Worm (Caenorhabditis elegans) whole organism, L1 larva: ENCODE data around the gene ife-3.

Source experiments
- C04F5.9 ChIP-seq: sonication (generic microtip); optimal IDR thresholded peaks from 2 replicates; lab custom pipeline; 2016; ENCODE audit warnings: missing genetic modification characterization, missing compliant biosample characterization
- C16A3.4 ChIP-seq: fragments of 150-350 bp; optimal IDR thresholded peaks from 2 replicates; lab custom pipeline; 2014; ENCODE audit warnings: missing biosample characterization, missing genetic modification characterization
- C34B4.2 ChIP-seq: sonication (generic microtip); optimal IDR thresholded peaks from 2 replicates; lab custom pipeline; 2017; ENCODE audit warnings: mild to moderate bottlenecking, missing genetic modification characterization, missing compliant biosample characterization
- F16B12.6 ChIP-seq: fragments of 150-350 bp; optimal IDR thresholded peaks from 2 replicates; lab custom pipeline; 2014; ENCODE audit warnings: missing biosample characterization, missing genetic modification characterization
- alr-1 ChIP-seq: fragments of 200-800 bp; sonication (Bioruptor generic); optimal IDR thresholded peaks from 2 replicates; lab custom pipeline; 2018; ENCODE audit warnings: borderline replicate concordance, mild to moderate bottlenecking, missing genetic modification characterization, missing compliant biosample characterization
- ama-1 ChIP-seq: fragments of 150-350 bp; optimal IDR thresholded peaks from 2 replicates; lab custom pipeline; 2014
- blmp-1 ChIP-seq: fragments of 150-350 bp; optimal IDR thresholded peaks from 2 replicates; lab custom pipeline; 2014; ENCODE audit warnings: missing biosample characterization, missing genetic modification characterization
- ceh-63 ChIP-seq: fragments of 200-800 bp; sonication (Bioruptor generic); optimal IDR thresholded peaks from 2 replicates; lab custom pipeline; 2018; ENCODE audit warnings: mild to moderate bottlenecking, missing genetic modification characterization, missing compliant biosample characterization
- ceh-82 ChIP-seq, 3 experiments: fragments of 150-350 bp in 1 of 3; sonication (generic microtip) in 2 of 3; optimal IDR thresholded peaks; 2 replicates each; lab custom pipeline; 2014 to 2017; ENCODE audit warnings: missing biosample characterization in 3 of 3, missing genetic modification characterization in 3 of 3
- ceh-90 ChIP-seq: sonication (generic microtip); optimal IDR thresholded peaks from 2 replicates; lab custom pipeline; 2016; ENCODE audit warnings: missing genetic modification characterization, missing compliant biosample characterization
- ces-1 ChIP-seq: fragments of 150-350 bp; optimal IDR thresholded peaks from 2 replicates; lab custom pipeline; 2014; ENCODE audit warnings: missing biosample characterization, missing genetic modification reagents, missing genetic modification characterization
- dpl-1 ChIP-seq, 3 experiments: fragments of 150-350 bp in 2 of 3; sonication (generic microtip) in 1 of 3; optimal IDR thresholded peaks; 2 replicates each; lab custom pipeline; 2014 to 2017; ENCODE audit warnings: missing biosample characterization in 3 of 3, missing genetic modification characterization in 3 of 3, missing genetic modification reagents in 3 of 3
- dsc-1 ChIP-seq: sonication (generic microtip); optimal IDR thresholded peaks from 2 replicates; lab custom pipeline; 2016; ENCODE audit warnings: mild to moderate bottlenecking, missing genetic modification characterization, missing compliant biosample characterization
- efl-1 ChIP-seq, 4 experiments: fragments of 150-350 bp; optimal IDR thresholded peaks in 3 of 4; peaks in 1 of 4; 1 replicate in 1 of 4; 2 replicates in 3 of 4; lab custom pipeline; 2014; ENCODE audit warnings: missing biosample characterization in 2 of 4, missing genetic modification characterization in 2 of 4, missing genetic modification reagents in 2 of 4
- egl-13 ChIP-seq: sonication (generic microtip); optimal IDR thresholded peaks from 2 replicates; lab custom pipeline; 2016; ENCODE audit warnings: missing genotype, missing genetic modification reagents, missing genetic modification characterization, missing compliant biosample characterization
- egl-27 ChIP-seq, 2 experiments: fragments of 150-350 bp in 1 of 2; sonication (generic microtip); optimal IDR thresholded peaks; 3 replicates each; lab custom pipeline; 2017 to 2018; ENCODE audit warnings: missing biosample characterization in 2 of 2, missing genetic modification characterization in 2 of 2, missing genetic modification reagents in 2 of 2
- elt-2 ChIP-seq: sonication (generic microtip); optimal IDR thresholded peaks from 2 replicates; lab custom pipeline; 2016; ENCODE audit warnings: missing genetic modification characterization, mild to moderate bottlenecking, inconsistent platforms, missing compliant biosample characterization, missing genetic modification reagents
- elt-3 ChIP-seq, 6 experiments: fragments of 150-350 bp in 1 of 6; sonication (generic microtip); optimal IDR thresholded peaks; 2 replicates each; lab custom pipeline; 2017 to 2018; ENCODE audit warnings: missing biosample characterization in 6 of 6, missing genetic modification characterization in 6 of 6, inconsistent platforms in 1 of 6
- ets-5 ChIP-seq: fragments of 200-800 bp; sonication (Bioruptor generic); IDR thresholded peaks from 2 replicates; pipeline ENCODE4 v1.3.6; 2022; ENCODE audit warnings: missing genetic modification characterization, missing compliant biosample characterization
- fkh-4 ChIP-seq: sonication (generic microtip); optimal IDR thresholded peaks from 2 replicates; lab custom pipeline; 2016; ENCODE audit warnings: missing compliant biosample characterization, missing genetic modification characterization, borderline replicate concordance
- fkh-8 ChIP-seq: sonication (generic microtip); optimal IDR thresholded peaks from 2 replicates; lab custom pipeline; 2016; ENCODE audit warnings: mild to moderate bottlenecking, missing genetic modification characterization, missing compliant biosample characterization
- fos-1 ChIP-seq: fragments of 150-350 bp; optimal IDR thresholded peaks from 2 replicates; lab custom pipeline; 2014; ENCODE audit warnings: missing biosample characterization, missing genetic modification characterization
- irx-1 ChIP-seq: sonication (generic microtip); optimal IDR thresholded peaks from 2 replicates; lab custom pipeline; 2016; ENCODE audit warnings: missing genetic modification characterization, missing compliant biosample characterization
- isw-1 ChIP-seq: fragments of 200-800 bp; sonication (Bioruptor generic); IDR thresholded peaks from 2 replicates; pipeline ENCODE4 v1.3.6; 2022; ENCODE audit warnings: missing genetic modification characterization, missing compliant biosample characterization
- jun-1 ChIP-seq: fragments of 150-350 bp; optimal IDR thresholded peaks from 2 replicates; lab custom pipeline; 2014; ENCODE audit warnings: missing biosample characterization, missing genetic modification reagents, missing genetic modification characterization
- lin-13 ChIP-seq: fragments of 150-350 bp; optimal IDR thresholded peaks from 2 replicates; lab custom pipeline; 2014; ENCODE audit warnings: missing biosample characterization, missing genetic modification reagents, missing genetic modification characterization
- lin-15B ChIP-seq: fragments of 150-350 bp; sonication (generic microtip); optimal IDR thresholded peaks from 3 replicates; lab custom pipeline; 2014; ENCODE audit warnings: missing biosample characterization, missing genetic modification characterization
- lin-39 ChIP-seq: fragments of 150-350 bp; optimal IDR thresholded peaks from 2 replicates; lab custom pipeline; 2014; ENCODE audit warnings: missing biosample characterization, missing genetic modification reagents, missing genetic modification characterization
- lir-3 ChIP-seq: sonication (generic microtip); optimal IDR thresholded peaks from 2 replicates; lab custom pipeline; 2016; ENCODE audit warnings: mild to moderate bottlenecking, missing genetic modification characterization, moderate library complexity, missing compliant biosample characterization; ENCODE audit not compliant: poor library complexity
- lsy-2 ChIP-seq, 2 experiments: fragments of 150-350 bp; optimal IDR thresholded peaks; 2 replicates each; lab custom pipeline; 2014; ENCODE audit warnings: missing biosample characterization in 2 of 2, missing genetic modification characterization in 2 of 2
- mdl-1 ChIP-seq, 2 experiments: fragments of 150-350 bp; optimal IDR thresholded peaks; 2 replicates each; lab custom pipeline; 2014 to 2017; ENCODE audit warnings: missing biosample characterization in 2 of 2, missing genetic modification characterization in 2 of 2, inconsistent platforms in 1 of 2
- mef-2 ChIP-seq: fragments of 150-350 bp; optimal IDR thresholded peaks from 2 replicates; lab custom pipeline; 2014; ENCODE audit warnings: missing biosample characterization, missing genetic modification characterization
- nhr-11 ChIP-seq: fragments of 150-350 bp; optimal IDR thresholded peaks from 2 replicates; lab custom pipeline; 2014; ENCODE audit warnings: missing biosample characterization, missing genetic modification characterization
- nhr-20 ChIP-seq: sonication (generic microtip); optimal IDR thresholded peaks from 2 replicates; lab custom pipeline; 2016; ENCODE audit warnings: mild to moderate bottlenecking, missing genetic modification characterization, missing compliant biosample characterization
- nhr-237 ChIP-seq: fragments of 150-350 bp; optimal IDR thresholded peaks from 2 replicates; lab custom pipeline; 2014; ENCODE audit warnings: missing biosample characterization, missing genetic modification characterization
- nhr-28 ChIP-seq: fragments of 150-350 bp; optimal IDR thresholded peaks from 2 replicates; lab custom pipeline; 2014; ENCODE audit warnings: missing biosample characterization, missing genetic modification characterization
- nhr-71 ChIP-seq: sonication (generic microtip); optimal IDR thresholded peaks from 2 replicates; lab custom pipeline; 2016; ENCODE audit warnings: mild to moderate bottlenecking, missing genetic modification characterization, moderate library complexity, missing compliant biosample characterization
- nhr-77 ChIP-seq: fragments of 150-350 bp; optimal IDR thresholded peaks from 2 replicates; lab custom pipeline; 2014; ENCODE audit warnings: missing biosample characterization, missing genetic modification characterization
- nhr-90 ChIP-seq: sonication (generic microtip); optimal IDR thresholded peaks from 2 replicates; lab custom pipeline; 2016; ENCODE audit warnings: mild to moderate bottlenecking, missing genetic modification characterization, missing compliant biosample characterization; ENCODE audit not compliant: poor library complexity
- pax-3 ChIP-seq: fragments of 200-800 bp; sonication (Bioruptor generic); optimal IDR thresholded peaks from 2 replicates; lab custom pipeline; 2018; ENCODE audit warnings: mild to moderate bottlenecking, missing genetic modification characterization, moderate library complexity, missing compliant biosample characterization
- pqm-1 ChIP-seq: sonication (generic microtip); optimal IDR thresholded peaks from 3 replicates; lab custom pipeline; 2017; ENCODE audit warnings: missing biosample characterization, missing genetic modification characterization
- skn-1 ChIP-seq: fragments of 150-350 bp; optimal IDR thresholded peaks from 2 replicates; lab custom pipeline; 2014; ENCODE audit warnings: missing biosample characterization, missing genetic modification characterization
- snu-23 ChIP-seq: sonication (generic microtip); optimal IDR thresholded peaks from 2 replicates; lab custom pipeline; 2016; ENCODE audit warnings: missing genetic modification characterization, missing compliant biosample characterization
- sox-4 ChIP-seq: sonication (generic microtip); optimal IDR thresholded peaks from 2 replicates; lab custom pipeline; 2016; ENCODE audit warnings: missing genetic modification characterization, missing compliant biosample characterization
- sptf-1 ChIP-seq: fragments of 150-350 bp; optimal IDR thresholded peaks from 2 replicates; lab custom pipeline; 2014; ENCODE audit warnings: missing biosample characterization, missing genetic modification characterization
- sup-37 ChIP-seq: fragments of 200-800 bp; sonication (Bioruptor generic); optimal IDR thresholded peaks from 2 replicates; lab custom pipeline; 2018; ENCODE audit warnings: mild to moderate bottlenecking, missing genetic modification characterization, missing compliant biosample characterization
- swsn-7 ChIP-seq: sonication (generic microtip); optimal IDR thresholded peaks from 2 replicates; lab custom pipeline; 2016; ENCODE audit warnings: missing genetic modification characterization, missing compliant biosample characterization
- unc-130 ChIP-seq: fragments of 150-350 bp; optimal IDR thresholded peaks from 2 replicates; lab custom pipeline; 2017; ENCODE audit warnings: missing biosample characterization, missing genetic modification characterization, inconsistent platforms
- unc-30 ChIP-seq: sonication (generic microtip); optimal IDR thresholded peaks from 2 replicates; lab custom pipeline; 2017; ENCODE audit warnings: missing biosample characterization, missing genetic modification characterization
- unc-86 ChIP-seq: sonication (generic microtip); optimal IDR thresholded peaks from 2 replicates; lab custom pipeline; 2016; ENCODE audit warnings: missing genetic modification characterization, missing compliant biosample characterization
- unc-98 ChIP-seq: fragments of 200-800 bp; sonication (Bioruptor generic); IDR thresholded peaks from 2 replicates; pipeline ENCODE4 v1.3.6; 2022; ENCODE audit warnings: missing genetic modification characterization, missing compliant biosample characterization
- xbp-1 ChIP-seq: sonication (generic microtip); optimal IDR thresholded peaks from 2 replicates; lab custom pipeline; 2016; ENCODE audit warnings: missing genetic modification characterization, missing compliant biosample characterization
- zag-1 ChIP-seq: fragments of 150-350 bp; optimal IDR thresholded peaks from 2 replicates; lab custom pipeline; 2014; ENCODE audit warnings: missing biosample characterization, missing genetic modification characterization
- zip-4 ChIP-seq: fragments of 200-800 bp; sonication (Bioruptor generic); optimal IDR thresholded peaks from 2 replicates; lab custom pipeline; 2018; ENCODE audit warnings: mild to moderate bottlenecking, missing genetic modification characterization, moderate library complexity, missing compliant biosample characterization

ife-3 gene

DNA sequence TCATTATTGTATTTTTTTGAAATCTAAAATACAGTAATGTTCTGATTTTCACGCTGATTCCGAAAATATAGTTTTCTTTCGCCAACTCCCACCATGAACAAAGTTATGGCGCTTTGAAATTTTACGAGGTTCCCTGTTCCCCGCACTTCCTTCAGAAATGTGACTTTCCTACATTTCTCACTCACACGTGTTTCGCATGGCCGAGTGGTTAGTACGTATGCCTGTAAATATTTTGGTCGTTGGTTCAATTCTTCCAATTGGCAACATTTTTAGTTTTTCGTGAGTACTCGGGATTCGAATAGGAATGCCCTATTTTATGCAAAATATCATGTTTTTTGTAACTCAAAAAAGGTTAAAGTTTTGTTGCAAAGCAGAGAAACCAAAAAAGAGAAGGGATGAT is 45.7 kb upstream of the ife-3 start:
- TF ChIP-seq zag-1 (tag; lab: Kevin White, UChicago) = no peak
- no peak for TF ChIP-seq ceh-90 (tag; lab: Kevin White, UChicago)
- TF ChIP-seq lin-15B (tag; lab: Kevin White, UChicago) = no peak
- peak; percentile 28 to 37 for TF ChIP-seq efl-1 (optimal IDR thresholded peaks at IDR 0.05; lab: Kevin White, UChicago)
- peak; percentile 33 to 95 for TF ChIP-seq efl-1 (GFP tag; optimal IDR thresholded peaks at IDR 0.05 in 1 of 2; lab: Kevin White, UChicago)
- TF ChIP-seq dsc-1 = peak; percentile 46
- TF ChIP-seq ama-1 = no peak
- no peak for TF ChIP-seq fos-1 (tag; lab: Kevin White, UChicago)
- peak; percentile 35 for TF ChIP-seq elt-2 (tag; lab: Kevin White, UChicago)
- TF ChIP-seq nhr-90 (tag; lab: Kevin White, UChicago) = peak; percentile 60
- TF ChIP-seq irx-1 (tag; lab: Kevin White, UChicago) = no peak
- TF ChIP-seq unc-30 (tag; lab: Kevin White, UChicago) = no peak
- no peak for TF ChIP-seq lin-13
- TF ChIP-seq unc-86 (tag; lab: Kevin White, UChicago) = no peak
- TF ChIP-seq ets-5 (GFP tag; lab: Robert Waterston, UW) = no peak
- peak; percentile 14 for TF ChIP-seq lin-39 (tag; lab: Kevin White, UChicago)
- no peak for TF ChIP-seq isw-1 (GFP tag; lab: Robert Waterston, UW)
- TF ChIP-seq fkh-4 (tag; lab: Kevin White, UChicago) = no peak
- TF ChIP-seq nhr-11 (tag; lab: Kevin White, UChicago) = no peak
- TF ChIP-seq egl-13 = no peak
- TF ChIP-seq C04F5.9 (tag; lab: Kevin White, UChicago) = no peak
- TF ChIP-seq nhr-77 = no peak
- peak; percentile 21 for TF ChIP-seq unc-130 (tag; lab: Kevin White, UChicago)
- peak; percentile 53 for TF ChIP-seq nhr-20 (tag; lab: Kevin White, UChicago)
- TF ChIP-seq blmp-1 (tag; lab: Kevin White, UChicago) = peak; percentile 25
- peak in 1 of 2 experiments; percentile 68 for TF ChIP-seq mdl-1 (tag; optimal IDR thresholded peaks at IDR 0.05; lab: Kevin White, UChicago)
- TF ChIP-seq pqm-1 (tag; lab: Kevin White, UChicago) = no peak
- peak in 1 of 6 experiments; percentile 47 for TF ChIP-seq elt-3 (tag; optimal IDR thresholded peaks at IDR 0.05; lab: Kevin White, UChicago)
- no peak for TF ChIP-seq sup-37 (GFP tag; lab: Kevin White, UChicago)
- peak in 2 of 3 experiments; percentile 14 to 44 for TF ChIP-seq dpl-1 (GFP tag; optimal IDR thresholded peaks at IDR 0.05; lab: Kevin White, UChicago)
- TF ChIP-seq ces-1 (GFP tag; lab: Kevin White, UChicago) = no peak
- TF ChIP-seq C34B4.2 = no peak
- no peak for TF ChIP-seq F16B12.6 (tag; lab: Kevin White, UChicago)
- TF ChIP-seq C16A3.4 (tag; lab: Kevin White, UChicago) = peak; percentile 14
- no peak for TF ChIP-seq fkh-8
- no peak for TF ChIP-seq mef-2 (tag; lab: Kevin White, UChicago)
- TF ChIP-seq swsn-7 (tag; lab: Kevin White, UChicago) = peak; percentile 13
- no peak for TF ChIP-seq ceh-63 (GFP tag; lab: Kevin White, UChicago)
- TF ChIP-seq ceh-82 (tag; optimal IDR thresholded peaks at IDR 0.05; lab: Kevin White, UChicago) = peak in 1 of 3 experiments; percentile 7
- TF ChIP-seq nhr-28 (tag; lab: Kevin White, UChicago) = no peak
- TF ChIP-seq zip-4 (GFP tag; lab: Kevin White, UChicago) = peak; percentile 2
- no peak for TF ChIP-seq sptf-1 (tag; lab: Kevin White, UChicago)
- no peak for TF ChIP-seq alr-1 (tag; lab: Kevin White, UChicago)
- no peak for TF ChIP-seq lir-3 (tag; lab: Kevin White, UChicago)
- TF ChIP-seq lsy-2 (tag; optimal IDR thresholded peaks at IDR 0.05; lab: Kevin White, UChicago) = peak; percentile 21 to 39
- peak; percentile 6 for TF ChIP-seq xbp-1 (tag; lab: Kevin White, UChicago)
- no peak for TF ChIP-seq sox-4
- TF ChIP-seq egl-27 (tag; optimal IDR thresholded peaks at IDR 0.05; lab: Kevin White, UChicago) = no peak
- no peak for TF ChIP-seq jun-1 (tag; lab: Kevin White, UChicago)
- no peak for TF ChIP-seq unc-98 (GFP tag; lab: Robert Waterston, UW)
- no peak for TF ChIP-seq pax-3 (tag; lab: Kevin White, UChicago)
- no peak for TF ChIP-seq nhr-237
- peak; percentile 39 for TF ChIP-seq snu-23
- TF ChIP-seq nhr-71 (tag; lab: Kevin White, UChicago) = no peak
- TF ChIP-seq skn-1 (tag; lab: Kevin White, UChicago) = no peak
